Fruit fly (Drosophila melanogaster) whole organism, wandering third instar larva: ENCODE measurements around the gene Mettl14.

Source experiments
- Dfd ChIP-seq: fragments of >200 bp; optimal IDR thresholded peaks from 2 replicates; lab custom pipeline; 2017; ENCODE audit warnings: missing biosample characterization, missing genetic modification characterization
- N ChIP-seq: fragments of >200 bp; optimal IDR thresholded peaks from 2 replicates; lab custom pipeline; 2018; ENCODE audit warnings: missing biosample characterization, missing external identifiers, missing genetic modification characterization
- Vsx2 ChIP-seq: fragments of 200-300, 225-300 bp; sonication (Bioruptor generic); optimal IDR thresholded peaks from 2 replicates; lab custom pipeline; 2018; ENCODE audit warnings: missing biosample characterization, missing genetic modification characterization; ENCODE audit not compliant: partially characterized antibody
- dl ChIP-seq, 2 experiments: fragments of 175-275, 200-275 bp in 1 of 2; fragments of 200-275 bp in 1 of 2; sonication (Bioruptor generic); optimal IDR thresholded peaks; lab custom pipeline; 2018; ENCODE audit warnings: mild to moderate bottlenecking in 2 of 2, missing biosample characterization in 2 of 2, missing genetic modification characterization in 2 of 2, moderate library complexity in 2 of 2; ENCODE audit not compliant: partially characterized antibody in 2 of 2, insufficient read depth in 1 of 2
- dmrt93B ChIP-seq: fragments of 200-800 bp; sonication (Bioruptor generic); optimal IDR thresholded peaks from 2 replicates; lab custom pipeline; 2018; ENCODE audit warnings: missing biosample characterization, mild to moderate bottlenecking, missing genetic modification characterization
- dsf ChIP-seq: sonication (Bioruptor generic); optimal IDR thresholded peaks from 2 replicates; lab custom pipeline; 2016; ENCODE audit warnings: missing biosample characterization, missing genetic modification characterization, borderline replicate concordance
- foxo ChIP-seq, 2 experiments: fragments of 200-800 bp; sonication (Bioruptor generic); optimal IDR thresholded peaks; 2 replicates in 1 of 2; 3 replicates in 1 of 2; lab custom pipeline; 2016 to 2017; ENCODE audit warnings: missing biosample characterization in 2 of 2, missing genetic modification characterization in 2 of 2
- fru ChIP-seq: fragments of 200-800 bp; sonication (Bioruptor generic); optimal IDR thresholded peaks from 3 replicates; lab custom pipeline; 2016; ENCODE audit warnings: missing biosample characterization, mild to moderate bottlenecking, missing genetic modification characterization
- h ChIP-seq: fragments of 200-800 bp; sonication (Bioruptor generic); optimal IDR thresholded peaks from 3 replicates; lab custom pipeline; 2016; ENCODE audit warnings: missing biosample characterization, mild to moderate bottlenecking, missing genetic modification characterization
- psq ChIP-seq: fragments of 200-800 bp; sonication (Bioruptor generic); optimal IDR thresholded peaks from 3 replicates; lab custom pipeline; 2017; ENCODE audit warnings: missing biosample characterization, mild to moderate bottlenecking, missing genetic modification characterization, moderate library complexity
- usp ChIP-seq: fragments of >200 bp; optimal IDR thresholded peaks from 2 replicates; lab custom pipeline; 2017; ENCODE audit warnings: missing biosample characterization, missing genetic modification characterization
- woc ChIP-seq: sonication (Bioruptor generic); optimal IDR thresholded peaks from 2 replicates; lab custom pipeline; 2016; ENCODE audit warnings: missing biosample characterization, mild to moderate bottlenecking, missing genetic modification characterization

dm6 chr2L:8351333-8351732 is 43.1 kb downstream of the Mettl14 start:
- TF ChIP-seq usp (no peak), foxo (GFP tag; optimal IDR thresholded peaks at IDR 0.05; lab: Kevin White, UChicago) (peak in 1 of 2 experiments; percentile 71), h (peak; percentile 65), Vsx2 (GFP tag; lab: Kevin White, UChicago) (no peak), fru (GFP tag; lab: Kevin White, UChicago) (peak; percentile 29), dsf (GFP tag; lab: Kevin White, UChicago) (no peak), dmrt93B (peak; percentile 5), Dfd (GFP tag; lab: Kevin White, UChicago) (no peak), woc (no peak), psq (GFP tag; lab: Kevin White, UChicago) (peak; percentile 36), dl (GFP tag; optimal IDR thresholded peaks at IDR 0.05; lab: Kevin White, UChicago; ENCODE audit: insufficient read depth in 1 of 2, partially characterized antibody in 2 of 2) (no peak), N (no peak)
